Worm (Caenorhabditis elegans): Measurements from ENCODE around the gene K07G6.1.

Gene K07G6.1

DNA sequence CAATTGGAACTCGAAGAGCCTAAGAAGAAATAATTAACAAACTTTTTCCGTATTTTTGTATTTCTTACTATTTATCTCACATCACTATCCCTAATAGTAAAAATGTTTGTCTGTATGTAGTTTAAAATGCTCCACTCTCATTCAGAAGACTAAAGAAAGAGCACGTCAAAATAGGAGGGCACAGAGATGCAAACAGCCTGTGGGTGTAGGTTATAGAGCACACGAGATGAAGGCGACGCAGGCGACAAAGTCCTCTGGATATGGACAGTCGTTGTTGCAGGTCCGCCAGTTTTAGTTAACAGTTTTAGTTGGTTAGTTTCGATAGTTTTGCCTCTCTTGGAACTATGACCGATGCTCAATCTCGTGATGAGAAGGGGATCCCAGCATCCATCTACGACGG, 9.4 kb upstream of the K07G6.1 start, which contains the start of gene ceh-82:
ceh-82 (plus strand) TSS at position 301 of the 400 bp plus-strand sequence.
- TF ChIP-seq let-526 (GFP tag; IDR thresholded peaks at IDR 0.05), result no peak
- no peak for TF ChIP-seq ceh-100 (GFP tag; IDR thresholded peaks at IDR 0.05)
- no peak for TF ChIP-seq ekl-4 (GFP tag; IDR thresholded peaks at IDR 0.05)
- no peak for TF ChIP-seq tbp1 (GFP tag; optimal IDR thresholded peaks at IDR 0.05)
- no peak for TF ChIP-seq bed-2 (GFP tag; IDR thresholded peaks at IDR 0.05)
- no peak for TF ChIP-seq T26A5.8 (tag; optimal IDR thresholded peaks at IDR 0.05)
- no peak for TF ChIP-seq snpc-4 (GFP tag; optimal IDR thresholded peaks at IDR 0.05)
- no peak for TF ChIP-seq snpc-4 (tag; optimal IDR thresholded peaks at IDR 0.05)
- TF ChIP-seq hlh-26 (GFP tag; conservative IDR thresholded peaks at IDR 0.05), result no peak
- TF ChIP-seq B0019.2 (GFP tag; conservative IDR thresholded peaks at IDR 0.05), result no peak
- no peak for TF ChIP-seq madf-3 (GFP tag; IDR thresholded peaks at IDR 0.05)
- TF ChIP-seq nhr-179 (tag; optimal IDR thresholded peaks at IDR 0.05), result no peak
- no peak for TF ChIP-seq F22D6.2 (tag; optimal IDR thresholded peaks at IDR 0.05)
- no peak for TF ChIP-seq pha-4 (tag; optimal IDR thresholded peaks at IDR 0.05)

DNA sequence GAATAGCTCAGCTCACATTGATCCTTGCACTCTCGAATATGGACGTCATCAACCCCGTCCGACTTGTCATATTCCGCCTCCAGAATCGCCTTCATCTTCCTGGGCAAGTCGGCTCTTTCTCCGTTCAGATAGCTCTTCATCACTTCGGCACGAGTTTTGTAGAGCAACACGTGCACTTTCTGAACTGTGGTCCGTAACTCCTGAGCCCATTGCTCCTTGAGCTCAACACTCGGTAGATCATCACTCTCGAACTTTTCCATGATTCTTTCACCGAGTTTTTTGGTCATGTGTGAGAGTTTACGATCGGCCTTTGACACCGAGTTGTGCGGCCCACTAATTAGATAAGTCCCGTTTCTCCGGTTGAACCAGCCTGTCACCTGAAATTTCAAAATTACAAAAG, 6.2 kb upstream of the K07G6.1 start:
- no peak for TF ChIP-seq nhr-27 (tag; optimal IDR thresholded peaks at IDR 0.05)
- TF ChIP-seq attf-3 (GFP tag; conservative IDR thresholded peaks at IDR 0.05), result no peak
- no peak for TF ChIP-seq C06A6.2 (GFP tag; conservative IDR thresholded peaks at IDR 0.05)
- TF ChIP-seq akir-1 (GFP tag; optimal IDR thresholded peaks at IDR 0.05), result no peak
- no peak for TF ChIP-seq unc-130 (GFP tag; optimal IDR thresholded peaks at IDR 0.05)
- no peak for TF ChIP-seq fkh-3 (tag; optimal IDR thresholded peaks at IDR 0.05)

DNA sequence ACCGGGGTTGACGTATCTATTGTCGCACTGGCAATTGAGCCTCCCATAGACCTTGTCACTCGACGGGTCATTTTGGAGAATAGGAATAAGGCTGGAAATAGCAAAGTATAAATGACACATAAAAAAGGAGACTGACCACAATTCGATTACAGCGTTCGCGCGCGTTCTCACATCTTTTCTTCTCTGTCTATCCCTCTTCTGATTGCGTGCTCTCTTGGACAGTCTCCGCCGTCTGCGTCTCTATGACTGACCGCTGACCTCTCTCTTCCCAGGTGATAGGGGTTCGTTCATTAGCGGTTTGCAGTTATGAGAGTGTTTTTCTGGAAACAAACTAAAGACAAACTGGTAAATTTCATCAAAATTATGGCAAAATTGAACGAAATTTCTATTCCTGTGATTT, 5.0 kb upstream of the K07G6.1 start, which contains the start of gene ceh-83:
ceh-83 (minus strand) TSS at position 181 of the 400 bp plus-strand sequence.
- no peak for TF ChIP-seq chd-7 (tag; optimal IDR thresholded peaks at IDR 0.05)
- 0 out of 2 replicates have a peak, but pooled peaks have one; percentile 52 for TF ChIP-seq aptf-2 (GFP tag; conservative IDR thresholded peaks at IDR 0.05)
- TF ChIP-seq pbrm-1 (GFP tag; IDR thresholded peaks at IDR 0.05), result 0 out of 2 replicates have a peak, but pooled peaks have one; percentile 25
- peak; percentile 92 for TF ChIP-seq hmg-1.2 (GFP tag; IDR thresholded peaks at IDR 0.05)

DNA sequence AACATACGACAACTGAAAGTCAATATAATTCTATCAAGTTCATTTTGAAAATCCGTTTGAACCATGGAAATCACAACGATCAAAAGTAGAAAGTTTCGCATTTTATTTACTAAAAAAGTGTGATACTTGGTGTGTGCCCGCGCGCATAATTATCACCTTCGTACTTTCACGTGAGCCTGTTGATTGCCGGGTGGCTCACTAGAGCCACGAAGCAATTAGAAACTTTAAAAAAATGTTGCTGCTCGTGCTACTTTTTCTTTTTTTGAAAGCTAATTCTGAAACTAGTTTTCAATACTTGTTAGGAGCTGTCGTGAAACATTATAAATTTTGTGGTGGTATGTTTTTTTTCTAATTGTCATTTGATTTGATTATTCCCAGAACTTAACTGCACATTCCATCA, 2.5 kb upstream of the K07G6.1 start, which contains the start of the genes irld-9 and irld-33:
irld-9 (minus strand) TSS at position 101 of the 400 bp plus-strand sequence.
irld-33 (plus strand) TSS at position 209 of the 400 bp plus-strand sequence.
- no peak for TF ChIP-seq lag-1 (GFP tag; IDR thresholded peaks at IDR 0.05)
- TF ChIP-seq C17E4.6 (GFP tag; IDR thresholded peaks at IDR 0.05), result no peak
- no peak for TF ChIP-seq ztf-18 (tag; optimal IDR thresholded peaks at IDR 0.05)
- no peak for TF ChIP-seq F55B11.4 (tag; optimal IDR thresholded peaks at IDR 0.05; ENCODE audit: borderline replicate concordance, insufficient read depth)
- no peak for TF ChIP-seq Y53G8AR.9 (GFP tag; conservative IDR thresholded peaks at IDR 0.05)
- TF ChIP-seq lin-54 (GFP tag; optimal IDR thresholded peaks at IDR 0.05), result no peak
- no peak for TF ChIP-seq hlh-26 (GFP tag; conservative IDR thresholded peaks at IDR 0.05)
- TF ChIP-seq hrde-1 (tag; optimal IDR thresholded peaks at IDR 0.05; ENCODE audit: borderline replicate concordance), result no peak
- no peak for TF ChIP-seq ztf-22 (GFP tag; optimal IDR thresholded peaks at IDR 0.05)
- TF ChIP-seq ceh-100 (GFP tag; IDR thresholded peaks at IDR 0.05), result no peak
- TF ChIP-seq rpc-1 (optimal IDR thresholded peaks at IDR 0.05), result no peak
- no peak for TF ChIP-seq rpc-1 (tag; optimal IDR thresholded peaks at IDR 0.05)
- TF ChIP-seq F52B5.7 (tag; optimal IDR thresholded peaks at IDR 0.05), result no peak
